Worm (Caenorhabditis elegans) whole organism, L4 larva: ENCODE data around the gene nas-12.

ENCODE experiments used
- T26A8.4 ChIP-seq: fragments of 200-800 bp; sonication (Bioruptor generic); IDR thresholded peaks from 2 replicates; pipeline ENCODE4 v1.3.6; 2022; ENCODE audit warnings: missing genetic modification characterization, missing compliant biosample characterization
- attf-4 ChIP-seq: sonication (generic microtip); optimal IDR thresholded peaks from 3 replicates; lab custom pipeline; 2017; ENCODE audit warnings: missing biosample characterization, missing genetic modification characterization
- dve-1 ChIP-seq: sonication (generic microtip); optimal IDR thresholded peaks from 2 replicates; lab custom pipeline; 2017; ENCODE audit warnings: antibody characterized with exemption, mild to moderate bottlenecking, missing genetic modification characterization, missing compliant biosample characterization; ENCODE audit not compliant: insufficient read depth
- lin-15B ChIP-seq: fragments of 150-350 bp; sonication (generic microtip); optimal IDR thresholded peaks from 3 replicates; lab custom pipeline; 2014; ENCODE audit warnings: missing biosample characterization, missing genetic modification characterization
- nhr-25 ChIP-seq: sonication (generic microtip); optimal IDR thresholded peaks from 2 replicates; lab custom pipeline; 2017; ENCODE audit warnings: missing genetic modification characterization, mild to moderate bottlenecking, missing compliant biosample characterization, antibody characterized with exemption, moderate library complexity, borderline replicate concordance; ENCODE audit not compliant: insufficient read depth
- nhr-48 ChIP-seq: sonication (generic microtip); optimal IDR thresholded peaks from 2 replicates; lab custom pipeline; 2016; ENCODE audit warnings: mild to moderate bottlenecking, missing genetic modification characterization, missing compliant biosample characterization
- nhr-77 ChIP-seq: fragments of 150-350 bp; optimal IDR thresholded peaks from 2 replicates; lab custom pipeline; 2014; ENCODE audit warnings: missing biosample characterization, missing genetic modification characterization
- pha-4 ChIP-seq, 2 experiments: fragments of 150-350 bp in 1 of 2; fragments of 200-800 bp in 1 of 2; sonication (Bioruptor generic) in 1 of 2; IDR thresholded peaks in 1 of 2; optimal IDR thresholded peaks in 1 of 2; 2 replicates each; pipeline versions ENCODE4 v1.3.6 to Lab custom; 2014 to 2022; ENCODE audit warnings: missing genetic modification characterization in 2 of 2, missing genetic modification reagents in 2 of 2, missing biosample characterization in 1 of 2, missing compliant biosample characterization in 1 of 2
- pqm-1 ChIP-seq: sonication (generic microtip); optimal IDR thresholded peaks from 2 replicates; lab custom pipeline; 2017; ENCODE audit warnings: missing biosample characterization, missing genetic modification characterization
- rbr-2 ChIP-seq: sonication (generic microtip); optimal IDR thresholded peaks from 2 replicates; lab custom pipeline; 2016; ENCODE audit warnings: missing genotype, missing genetic modification characterization, missing compliant biosample characterization
- tag-97 ChIP-seq: fragments of 200-800 bp; sonication (Bioruptor generic); IDR thresholded peaks from 2 replicates; pipeline ENCODE4 v1.3.6; 2022; ENCODE audit warnings: missing genetic modification characterization, missing compliant biosample characterization
- unc-130 ChIP-seq: sonication (generic microtip); optimal IDR thresholded peaks from 2 replicates; lab custom pipeline; 2016; ENCODE audit warnings: missing genetic modification reagents, missing genetic modification characterization, missing compliant biosample characterization

ce11 chrIV:10259557-10259956, 35.7 kb downstream of the nas-12 start, which contains the start of gene F01G10.9:
- TF ChIP-seq T26A8.4 (GFP tag; lab: Robert Waterston, UW) (no peak), pha-4 (GFP tag; IDR thresholded peaks at IDR 0.05; lab: Robert Waterston, UW) (no peak), pha-4 (tag; optimal IDR thresholded peaks at IDR 0.05; lab: Kevin White, UChicago) (no peak), nhr-77 (tag; lab: Kevin White, UChicago) (no peak), unc-130 (GFP tag; lab: Kevin White, UChicago) (no peak), rbr-2 (tag; lab: Kevin White, UChicago) (no peak), lin-15B (tag; lab: Kevin White, UChicago) (no peak), pqm-1 (tag; lab: Kevin White, UChicago) (no peak), tag-97 (no peak), nhr-48 (no peak), nhr-25 (tag; lab: Kevin White, UChicago) (no peak), dve-1 (tag; lab: Kevin White, UChicago) (no peak), attf-4 (tag; lab: Kevin White, UChicago) (no peak)
